Fruit fly (Drosophila melanogaster) whole organism, adult: ENCODE data around the gene Ugt37A1.

Experiments used
- CG11617 ChIP-seq: fragments of 200-800 bp; sonication (Bioruptor generic); optimal IDR thresholded peaks from 2 replicates; lab custom pipeline; 2017; ENCODE audit warnings: mild to moderate bottlenecking, missing biosample characterization, missing genetic modification reagents, missing genetic modification characterization
- CG1620 ChIP-seq: fragments of 200-800 bp; sonication (Bioruptor generic); optimal IDR thresholded peaks from 2 replicates; lab custom pipeline; 2016; ENCODE audit warnings: missing biosample characterization, missing genetic modification characterization
- Clk ChIP-seq: fragments of 200-800 bp; sonication (Bioruptor generic); optimal IDR thresholded peaks from 2 replicates; lab custom pipeline; 2017; ENCODE audit warnings: missing biosample characterization, missing genetic modification characterization
- bab1 ChIP-seq: fragments of 200-800 bp; sonication (Bioruptor generic); optimal IDR thresholded peaks from 3 replicates; lab custom pipeline; 2019; ENCODE audit warnings: missing biosample characterization, mild to moderate bottlenecking, missing genetic modification characterization, moderate library complexity
- kay ChIP-seq: fragments of 200-800 bp; sonication (Bioruptor generic); peaks from one replicate; lab custom pipeline; 2016; ENCODE audit warnings: missing biosample characterization, missing genetic modification characterization, borderline replicate concordance

dm6 chr2L:20371451-20371850 is 2.5 kb downstream of the Ugt37A1 start:
- TF ChIP-seq kay (GFP tag; lab: Kevin White, UChicago): no peak
- TF ChIP-seq CG1620: no peak
- TF ChIP-seq Clk (GFP tag; lab: Kevin White, UChicago): no peak
- TF ChIP-seq bab1 (GFP tag; lab: Kevin White, UChicago): no peak
- no peak for TF ChIP-seq CG11617
